Fruit fly (Drosophila melanogaster): ENCODE data around the gene Fad2.

DNA sequence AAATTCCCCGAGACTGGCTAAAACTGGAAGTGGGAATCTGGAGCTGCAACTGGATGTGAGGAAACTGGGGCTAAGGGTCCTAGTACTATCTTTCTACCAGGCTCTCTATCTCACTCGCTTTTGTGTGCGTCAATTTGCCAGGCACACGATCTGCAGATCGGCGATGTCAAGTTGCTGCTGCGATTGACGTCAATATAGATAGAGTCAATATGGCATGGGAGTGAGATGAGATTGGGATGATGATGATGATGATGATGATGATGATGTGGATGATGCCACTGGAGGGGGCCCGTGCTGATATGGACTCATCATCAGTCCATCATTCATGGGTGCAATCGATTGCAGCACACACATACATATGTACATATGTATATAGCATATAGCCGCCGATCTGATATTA is 15.5 kb upstream of the Fad2 start:
- TF ChIP-seq CG8478 (optimal IDR thresholded peaks at IDR 0.05) (no peak), CTCF (optimal IDR thresholded peaks at IDR 0.05) (no peak)

Measured in S2 (cell line).